Worm (Caenorhabditis elegans): ENCODE measurements around the gene alh-9.

alh-9 gene

DNA sequence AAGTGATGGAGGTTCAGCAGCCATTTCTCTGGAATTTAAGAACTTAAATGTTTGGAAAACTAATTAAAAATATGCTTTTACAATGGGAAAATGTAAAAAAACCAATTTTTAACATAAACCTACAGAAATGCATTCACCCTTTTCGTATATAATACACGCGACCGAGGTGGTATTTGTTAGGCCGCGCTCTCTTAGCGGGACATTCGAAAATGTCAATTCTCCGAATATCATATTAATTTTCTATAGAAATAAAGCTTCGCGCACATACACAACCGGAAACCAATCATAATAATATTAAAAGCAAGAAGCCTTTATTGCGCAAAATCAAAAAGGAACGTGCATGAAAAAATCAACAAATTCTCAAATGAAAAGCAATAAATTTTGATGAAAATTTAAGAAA is 2.6 kb upstream of the alh-9 start, which contains the start of gene ddx-23:
ddx-23 (minus strand) TSS at position 30 of the 400 bp plus-strand sequence.
- TF ChIP-seq ceh-36 (tag; optimal IDR thresholded peaks at IDR 0.05) (no peak), hmbx-1 (tag; optimal IDR thresholded peaks at IDR 0.05) (no peak), sea-1 (GFP tag; conservative IDR thresholded peaks at IDR 0.05) (no peak), tbx-11 (GFP tag; IDR thresholded peaks at IDR 0.05) (no peak), B0310.2 (tag; optimal IDR thresholded peaks at IDR 0.05) (no peak), pes-1 (GFP tag; IDR thresholded peaks at IDR 0.05) (no peak), aly-1 (tag; optimal IDR thresholded peaks at IDR 0.05) (no peak), ceh-13 (GFP tag; optimal IDR thresholded peaks at IDR 0.05) (no peak), ets-7 (tag; optimal IDR thresholded peaks at IDR 0.05) (no peak), F13C5.2 (tag; optimal IDR thresholded peaks at IDR 0.05) (no peak), hmg-4 (GFP tag; optimal IDR thresholded peaks at IDR 0.05) (no peak), hnd-1 (tag; optimal IDR thresholded peaks at IDR 0.05) (no peak), tra-4 (tag; optimal IDR thresholded peaks at IDR 0.05) (no peak), ama-1 (optimal IDR thresholded peaks at IDR 0.05) (no peak), scrt-1 (GFP tag; IDR thresholded peaks at IDR 0.05) (no peak)

ce11 chrIII:5859008-5859407 is 3.2 kb downstream of the alh-9 start, which contains the start of gene dpf-4:
dpf-4 (plus strand) TSS chrIII:5859308.
- TF ChIP-seq ceh-36 (tag; optimal IDR thresholded peaks at IDR 0.05) (no peak), hmg-4 (GFP tag; optimal IDR thresholded peaks at IDR 0.05) (no peak), aly-1 (tag; optimal IDR thresholded peaks at IDR 0.05) (no peak), F13C5.2 (tag; optimal IDR thresholded peaks at IDR 0.05) (no peak), hnd-1 (tag; optimal IDR thresholded peaks at IDR 0.05) (no peak), sea-1 (GFP tag; conservative IDR thresholded peaks at IDR 0.05) (no peak), ets-7 (tag; optimal IDR thresholded peaks at IDR 0.05) (no peak), pes-1 (GFP tag; IDR thresholded peaks at IDR 0.05) (no peak), ama-1 (optimal IDR thresholded peaks at IDR 0.05) (no peak), hmbx-1 (tag; optimal IDR thresholded peaks at IDR 0.05) (no peak), tra-4 (tag; optimal IDR thresholded peaks at IDR 0.05) (no peak), tbx-11 (GFP tag; IDR thresholded peaks at IDR 0.05) (no peak), tbx-37 (GFP tag; conservative IDR thresholded peaks at IDR 0.05) (no peak), B0310.2 (tag; optimal IDR thresholded peaks at IDR 0.05) (no peak), flt-1 (GFP tag; IDR thresholded peaks at IDR 0.05) (no peak), ceh-13 (GFP tag; optimal IDR thresholded peaks at IDR 0.05) (no peak)

ce11 chrIII:5863774-5864173 is 8.0 kb downstream of the alh-9 start, which contains the start of gene dnpp-1:
dnpp-1 (minus strand) TSS chrIII:5863803.
- TF ChIP-seq hnd-1 (tag; optimal IDR thresholded peaks at IDR 0.05) (no peak), hmbx-1 (tag; optimal IDR thresholded peaks at IDR 0.05) (no peak), hmg-4 (GFP tag; optimal IDR thresholded peaks at IDR 0.05) (no peak), pes-1 (GFP tag; IDR thresholded peaks at IDR 0.05) (no peak), B0310.2 (tag; optimal IDR thresholded peaks at IDR 0.05) (no peak), aly-1 (tag; optimal IDR thresholded peaks at IDR 0.05) (no peak), ets-7 (tag; optimal IDR thresholded peaks at IDR 0.05) (no peak)

DNA sequence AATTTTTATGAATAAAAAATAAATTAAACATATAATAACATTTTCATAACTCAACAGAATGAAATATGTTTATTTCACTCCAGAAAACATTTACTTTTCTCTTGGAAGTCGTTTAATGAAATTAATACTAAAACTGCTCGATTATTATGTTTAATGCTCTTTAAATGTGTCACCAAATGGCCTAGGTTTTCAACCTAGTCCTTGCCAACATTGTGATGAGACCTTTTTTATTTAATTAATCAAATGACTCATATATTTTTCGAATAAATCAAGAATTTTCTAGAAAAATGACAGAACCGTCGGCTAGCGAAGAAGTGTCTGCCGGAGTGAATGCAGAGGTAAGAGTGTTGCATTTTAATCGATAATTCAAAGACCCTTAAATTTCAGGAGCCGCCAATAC is 8.5 kb downstream of the alh-9 start, which contains the start of gene rabn-5:
rabn-5 (plus strand) TSS at position 284 of the 400 bp plus-strand sequence.
- TF ChIP-seq tra-4 (tag; optimal IDR thresholded peaks at IDR 0.05) (no peak), F13C5.2 (tag; optimal IDR thresholded peaks at IDR 0.05) (no peak), ceh-36 (tag; optimal IDR thresholded peaks at IDR 0.05) (no peak), hmg-4 (GFP tag; optimal IDR thresholded peaks at IDR 0.05) (no peak), hnd-1 (tag; optimal IDR thresholded peaks at IDR 0.05) (no peak), ceh-13 (GFP tag; optimal IDR thresholded peaks at IDR 0.05) (no peak), hmbx-1 (tag; optimal IDR thresholded peaks at IDR 0.05) (no peak), pes-1 (GFP tag; IDR thresholded peaks at IDR 0.05) (no peak), scrt-1 (GFP tag; IDR thresholded peaks at IDR 0.05) (no peak), B0310.2 (tag; optimal IDR thresholded peaks at IDR 0.05) (no peak), flt-1 (GFP tag; IDR thresholded peaks at IDR 0.05) (no peak), sea-1 (GFP tag; conservative IDR thresholded peaks at IDR 0.05) (no peak), tbx-11 (GFP tag; IDR thresholded peaks at IDR 0.05) (no peak)

- TF ChIP-seq ets-7 (tag; optimal IDR thresholded peaks at IDR 0.05) (no peak), hmg-4 (GFP tag; optimal IDR thresholded peaks at IDR 0.05) (no peak), ama-1 (optimal IDR thresholded peaks at IDR 0.05) (no peak), F13C5.2 (tag; optimal IDR thresholded peaks at IDR 0.05) (no peak), scrt-1 (GFP tag; IDR thresholded peaks at IDR 0.05) (no peak), ceh-36 (tag; optimal IDR thresholded peaks at IDR 0.05) (no peak), pes-1 (GFP tag; IDR thresholded peaks at IDR 0.05) (no peak), B0310.2 (tag; optimal IDR thresholded peaks at IDR 0.05) (no peak), hnd-1 (tag; optimal IDR thresholded peaks at IDR 0.05) (no peak), flt-1 (GFP tag; IDR thresholded peaks at IDR 0.05) (no peak), aly-1 (tag; optimal IDR thresholded peaks at IDR 0.05) (no peak), hmbx-1 (tag; optimal IDR thresholded peaks at IDR 0.05) (no peak)
These were observed 12.6 kb downstream of the alh-9 start, which contains the start of gene eng-1 for ce11 chrIII:5868401-5868800. eng-1 (minus strand) TSS chrIII:5868501.

ce11 chrIII:5869429-5869828 is 13.6 kb downstream of the alh-9 start, which contains the start of gene F01F1.15:
F01F1.15 (minus strand) TSS chrIII:5869529.
- TF ChIP-seq ets-7 (tag; optimal IDR thresholded peaks at IDR 0.05): no peak
- TF ChIP-seq hmbx-1 (tag; optimal IDR thresholded peaks at IDR 0.05): no peak
- TF ChIP-seq ama-1 (optimal IDR thresholded peaks at IDR 0.05): no peak
- TF ChIP-seq hnd-1 (tag; optimal IDR thresholded peaks at IDR 0.05): no peak
- no peak for TF ChIP-seq tra-4 (tag; optimal IDR thresholded peaks at IDR 0.05)
- no peak for TF ChIP-seq sea-1 (GFP tag; conservative IDR thresholded peaks at IDR 0.05)
- no peak for TF ChIP-seq tbx-37 (GFP tag; conservative IDR thresholded peaks at IDR 0.05)
- TF ChIP-seq scrt-1 (GFP tag; IDR thresholded peaks at IDR 0.05): no peak
- no peak for TF ChIP-seq ceh-13 (GFP tag; optimal IDR thresholded peaks at IDR 0.05)
- no peak for TF ChIP-seq B0310.2 (tag; optimal IDR thresholded peaks at IDR 0.05)
- TF ChIP-seq pes-1 (GFP tag; IDR thresholded peaks at IDR 0.05): no peak
- no peak for TF ChIP-seq ceh-36 (tag; optimal IDR thresholded peaks at IDR 0.05)
- TF ChIP-seq aly-1 (tag; optimal IDR thresholded peaks at IDR 0.05): no peak
- TF ChIP-seq flt-1 (GFP tag; IDR thresholded peaks at IDR 0.05): no peak
- no peak for TF ChIP-seq tbx-11 (GFP tag; IDR thresholded peaks at IDR 0.05)
- TF ChIP-seq hmg-4 (GFP tag; optimal IDR thresholded peaks at IDR 0.05): no peak
- TF ChIP-seq F13C5.2 (tag; optimal IDR thresholded peaks at IDR 0.05): no peak

ce11 chrIII:5871760-5872159 is 15.9 kb downstream of the alh-9 start, which contains the start of the genes F01F1.11 and F01F1.3:
F01F1.11 (minus strand) TSS chrIII:5871877.
F01F1.3 (plus strand) TSS chrIII:5871938.
- TF ChIP-seq pes-1 (GFP tag; IDR thresholded peaks at IDR 0.05) (peak; percentile 53; the same call in 1 of the 2 replicates), sea-1 (GFP tag; conservative IDR thresholded peaks at IDR 0.05) (no peak), tbx-37 (GFP tag; conservative IDR thresholded peaks at IDR 0.05) (peak; percentile 66; the same call in 1 of the 2 replicates), ceh-13 (GFP tag; optimal IDR thresholded peaks at IDR 0.05) (no peak)

Measured in whole organism, early embryonic.